Worm (Caenorhabditis elegans): ENCODE results near the gene F56B3.6.

ce11 chrIV:787755-788154, at the start of gene F56B3.6:
- TF ChIP-seq dao-5 (tag; optimal IDR thresholded peaks at IDR 0.05) (no peak), him-1 (tag; optimal IDR thresholded peaks at IDR 0.05) (no peak)

Data from whole organism, L4/young adult.